Fruit fly (Drosophila melanogaster): ENCODE data around the gene IFT46.

Gene IFT46

DNA sequence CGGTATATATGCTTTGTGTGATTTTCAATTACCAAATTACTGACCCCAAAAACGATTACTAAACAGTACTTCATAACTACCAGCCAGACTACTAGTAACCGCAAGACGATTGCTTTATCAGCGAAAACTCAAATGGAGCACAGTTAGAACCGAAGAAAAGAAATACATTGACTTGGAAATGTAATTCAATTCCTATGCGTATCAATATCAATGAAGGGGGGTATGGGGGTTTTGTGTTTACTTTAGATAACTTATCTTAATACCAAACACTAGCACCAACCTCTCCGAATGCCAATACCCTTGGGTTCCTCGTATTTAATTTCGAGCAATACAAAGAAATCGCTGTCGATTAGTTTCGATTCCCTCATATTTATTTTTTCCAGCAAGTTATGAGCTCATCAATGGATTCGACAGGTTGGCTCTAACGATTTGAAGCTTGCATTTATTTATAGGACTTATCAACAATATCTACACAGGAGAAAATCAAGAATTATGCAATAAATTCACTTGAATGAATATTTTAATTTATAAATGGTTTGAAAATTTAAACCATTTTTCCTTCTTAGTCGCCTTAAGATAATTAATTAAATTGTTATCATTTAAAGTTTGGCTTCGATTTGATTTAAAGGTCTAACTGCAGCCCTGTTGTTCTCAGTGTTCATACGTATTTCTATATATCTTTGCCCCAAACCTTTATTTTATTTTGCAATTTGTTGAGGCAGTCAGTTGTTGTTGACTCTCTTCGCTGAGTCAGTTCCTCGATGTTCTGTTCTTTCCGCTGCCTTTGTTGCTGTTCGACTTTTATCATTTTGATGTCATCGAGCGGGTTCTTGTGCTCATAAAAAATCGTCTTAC lies 5.7 kb upstream of the IFT46 start (continued):
- TF ChIP-seq tio (GFP tag; optimal IDR thresholded peaks at IDR 0.05) (peak; percentile 66), Hey (tag; optimal IDR thresholded peaks at IDR 0.05) (peak; percentile 43), sob (GFP tag; IDR thresholded peaks at IDR 0.05) (peak; percentile 79), ind (GFP tag; optimal IDR thresholded peaks at IDR 0.05) (peak; percentile 74), HHEX (GFP tag; optimal IDR thresholded peaks at IDR 0.05) (peak; percentile 70), bcd (GFP tag; optimal IDR thresholded peaks at IDR 0.05) (peak; percentile 79), Xrp1 (GFP tag; IDR thresholded peaks at IDR 0.05) (peak; percentile 81), CG2199 (GFP tag; IDR thresholded peaks at IDR 0.05) (0 out of 3 replicates have a peak, but pooled peaks have one; percentile 43), CG30431 (GFP tag; optimal IDR thresholded peaks at IDR 0.05) (no peak), CG13624 (GFP tag; optimal IDR thresholded peaks at IDR 0.05) (peak; percentile 69), shn (GFP tag; optimal IDR thresholded peaks at IDR 0.05) (peak; percentile 30), CG12155 (GFP tag; optimal IDR thresholded peaks at IDR 0.05) (peak; percentile 71), Asciz (GFP tag; optimal IDR thresholded peaks at IDR 0.05) (peak; percentile 66), CG9876 (GFP tag; optimal IDR thresholded peaks at IDR 0.05) (peak; percentile 22), CG3838 (GFP tag; optimal IDR thresholded peaks at IDR 0.05) (peak; percentile 11), sim (GFP tag; IDR thresholded peaks at IDR 0.05) (0 out of 2 replicates have a peak, but pooled peaks have one; percentile 56), sr (GFP tag; IDR thresholded peaks at IDR 0.05) (no peak), so (GFP tag; IDR thresholded peaks at IDR 0.05) (peak; percentile 64; the same call in 1 of the 3 replicates), Mrtf (GFP tag; IDR thresholded peaks at IDR 0.05) (peak; percentile 70), CG15696 (tag; optimal IDR thresholded peaks at IDR 0.05) (peak; percentile 63), cato (GFP tag; optimal IDR thresholded peaks at IDR 0.05; ENCODE audit: borderline replicate concordance) (peak; percentile 17), twi (tag; optimal IDR thresholded peaks at IDR 0.05) (peak; percentile 66), gfzf (GFP tag; optimal IDR thresholded peaks at IDR 0.05) (no peak), ranshi (GFP tag; IDR thresholded peaks at IDR 0.05) (peak; percentile 74), E2f2 (GFP tag; IDR thresholded peaks at IDR 0.05) (peak; percentile 60), Dp (GFP tag; optimal IDR thresholded peaks at IDR 0.05) (no peak), Ets65A (GFP tag) (peak; percentile 52), E2f1 (GFP tag; IDR thresholded peaks at IDR 0.05) (peak; percentile 78), CG33213 (GFP tag; optimal IDR thresholded peaks at IDR 0.05) (peak; percentile 38), Meics (GFP tag; optimal IDR thresholded peaks at IDR 0.05) (peak; percentile 85), CG11398 (GFP tag; optimal IDR thresholded peaks at IDR 0.05) (no peak), lov (optimal IDR thresholded peaks at IDR 0.05) (no peak), lov (GFP tag; IDR thresholded peaks at IDR 0.05) (no peak), Tbp (GFP tag; optimal IDR thresholded peaks at IDR 0.05) (no peak), slbo (GFP tag; IDR thresholded peaks at IDR 0.05) (peak; percentile 86), Mes4 (GFP tag; optimal IDR thresholded peaks at IDR 0.05) (no peak), CTCF (GFP tag; optimal IDR thresholded peaks at IDR 0.05) (no peak), phol (tag; optimal IDR thresholded peaks at IDR 0.05) (peak; percentile 82), ato (GFP tag; IDR thresholded peaks at IDR 0.05; ENCODE audit: partially characterized antibody) (no peak), exex (tag; optimal IDR thresholded peaks at IDR 0.05) (peak; percentile 97), CG7372 (GFP tag; IDR thresholded peaks at IDR 0.05) (peak; percentile 75), bbx (GFP tag; IDR thresholded peaks at IDR 0.05; ENCODE audit: partially characterized antibody) (no peak), CG11093 (GFP tag; IDR thresholded peaks at IDR 0.05) (0 out of 3 replicates have a peak, but pooled peaks have one; percentile 40), Dip2 (GFP tag; IDR thresholded peaks at IDR 0.05) (no peak), vvl (GFP tag; IDR thresholded peaks at IDR 0.05) (peak; percentile 85), CG1647 (GFP tag; optimal IDR thresholded peaks at IDR 0.05) (peak; percentile 21), gcm (GFP tag; optimal IDR thresholded peaks at IDR 0.05) (peak; percentile 74), sisA (GFP tag; IDR thresholded peaks at IDR 0.05) (peak; percentile 64), Rfx (GFP tag; IDR thresholded peaks at IDR 0.05) (peak; percentile 87), Sox100B (GFP tag; optimal IDR thresholded peaks at IDR 0.05) (peak; percentile 78), insv (GFP tag; optimal IDR thresholded peaks at IDR 0.05) (no peak)
